Fruit fly (Drosophila melanogaster) whole organism, embryonic: Measurements from ENCODE around the gene CG43755.
A peak's percentile ranks its signal among the peaks of the same experiment; 100 is the strongest.

Experiments used
- Adf1 ChIP-seq: fragments of 200-800 bp; sonication (Bioruptor generic); IDR thresholded peaks from 2 replicates; pipeline ENCODE4 v1.3.6; 2022; ENCODE audit warnings: missing biosample characterization, missing genetic modification characterization
- Antp ChIP-seq: fragments of 200-800 bp; sonication (Bioruptor generic); optimal IDR thresholded peaks from 3 replicates; lab custom pipeline; 2016; ENCODE audit warnings: missing biosample characterization, missing genetic modification characterization
- Asciz ChIP-seq: fragments of 200-800 bp; sonication (Bioruptor generic); optimal IDR thresholded peaks from 2 replicates; lab custom pipeline; 2017; ENCODE audit warnings: missing biosample characterization, mild to moderate bottlenecking, missing genetic modification characterization, missing genetic modification reagents
- CG10147 ChIP-seq: fragments of 200-800 bp; sonication (Bioruptor generic); optimal IDR thresholded peaks from 2 replicates; lab custom pipeline; 2019; ENCODE audit warnings: missing biosample characterization, mild to moderate bottlenecking, missing genetic modification characterization, moderate library complexity
- CG10209 ChIP-seq: fragments of 200-800 bp; sonication (Bioruptor generic); optimal IDR thresholded peaks from 3 replicates; lab custom pipeline; 2017; ENCODE audit warnings: missing biosample characterization, mild to moderate bottlenecking, missing genetic modification characterization, missing genetic modification reagents
- CG11398 ChIP-seq: fragments of 200-800 bp; sonication (Bioruptor generic); optimal IDR thresholded peaks from 2 replicates; lab custom pipeline; 2016; ENCODE audit warnings: missing biosample characterization, missing genetic modification characterization
- CG11504 ChIP-seq: fragments of 200-800 bp; sonication (Bioruptor generic); optimal IDR thresholded peaks from 3 replicates; lab custom pipeline; 2019; ENCODE audit warnings: missing biosample characterization, mild to moderate bottlenecking, missing genetic modification characterization, moderate library complexity
- CG12219 ChIP-seq: fragments of 200-800 bp; sonication (Bioruptor generic); optimal IDR thresholded peaks from 3 replicates; lab custom pipeline; 2018; ENCODE audit warnings: missing biosample characterization, mild to moderate bottlenecking, missing genetic modification characterization
- CG12659 ChIP-seq: fragments of 200-800 bp; sonication (Bioruptor generic); optimal IDR thresholded peaks from 3 replicates; lab custom pipeline; 2017; ENCODE audit warnings: mild to moderate bottlenecking, missing biosample characterization, missing genetic modification reagents, missing genetic modification characterization
- CG14014 ChIP-seq: fragments of 200-800 bp; sonication (Bioruptor generic); IDR thresholded peaks from 2 replicates; pipeline ENCODE4 v1.3.6; 2022; ENCODE audit warnings: missing biosample characterization, missing genetic modification characterization
- CG15011 ChIP-seq: fragments of 200-800 bp; sonication (Bioruptor generic); optimal IDR thresholded peaks from 3 replicates; lab custom pipeline; 2018; ENCODE audit warnings: missing biosample characterization, mild to moderate bottlenecking, missing genetic modification characterization
- CG1603 ChIP-seq: fragments of 200-800 bp; sonication (Bioruptor generic); optimal IDR thresholded peaks from 2 replicates; lab custom pipeline; 2019; ENCODE audit warnings: missing biosample characterization, mild to moderate bottlenecking, missing genetic modification characterization, moderate library complexity
- CG17385 ChIP-seq: fragments of 200-800 bp; sonication (Bioruptor generic); optimal IDR thresholded peaks from 3 replicates; lab custom pipeline; 2018; ENCODE audit warnings: missing biosample characterization, mild to moderate bottlenecking, missing genetic modification characterization
- CG31224 ChIP-seq: fragments of 200-800 bp; sonication (Bioruptor generic); IDR thresholded peaks from 2 replicates; pipeline ENCODE4 v1.3.6; 2022; ENCODE audit warnings: missing biosample characterization, missing genetic modification characterization
- CG33213 ChIP-seq: fragments of 200-800 bp; sonication (Bioruptor generic); optimal IDR thresholded peaks from 3 replicates; lab custom pipeline; 2016; ENCODE audit warnings: missing biosample characterization, missing genetic modification characterization
- CG4730 ChIP-seq: fragments of 200-800 bp; sonication (Bioruptor generic); IDR thresholded peaks from 2 replicates; pipeline ENCODE4 v1.3.6; 2022; ENCODE audit warnings: missing biosample characterization, missing genetic modification characterization
- CG4854 ChIP-seq: fragments of 200-800 bp; sonication (Bioruptor generic); optimal IDR thresholded peaks from 2 replicates; lab custom pipeline; 2016; ENCODE audit warnings: missing biosample characterization, missing genetic modification characterization, inconsistent platforms
- CG6683 ChIP-seq: fragments of 200-800 bp; sonication (Bioruptor generic); optimal IDR thresholded peaks from 2 replicates; lab custom pipeline; 2017; ENCODE audit warnings: missing biosample characterization, mild to moderate bottlenecking, missing genetic modification characterization, missing genetic modification reagents
- CG7271 ChIP-seq: fragments of 200-800 bp; sonication (Bioruptor generic); optimal IDR thresholded peaks from 2 replicates; lab custom pipeline; 2018; ENCODE audit warnings: missing biosample characterization, mild to moderate bottlenecking, missing genetic modification characterization, moderate library complexity
- Chrac-16 ChIP-seq: fragments of 200-800 bp; sonication (Bioruptor generic); optimal IDR thresholded peaks from 3 replicates; lab custom pipeline; 2016; ENCODE audit warnings: missing biosample characterization, missing genetic modification characterization
- Doc3 ChIP-seq: fragments of 200-800 bp; sonication (Bioruptor generic); IDR thresholded peaks from 3 replicates; pipeline ENCODE4 v1.3.6; 2022; ENCODE audit warnings: missing biosample characterization, missing genetic modification characterization; ENCODE audit not compliant: partially characterized antibody
- Ets97D ChIP-seq: fragments of 200-800 bp; sonication (Bioruptor generic); optimal IDR thresholded peaks from 3 replicates; lab custom pipeline; 2016; ENCODE audit warnings: missing biosample characterization, missing genetic modification characterization
- H15 ChIP-seq: fragments of 200-800 bp; sonication (Bioruptor generic); IDR thresholded peaks from 3 replicates; pipeline ENCODE4 v1.3.6; 2022; ENCODE audit warnings: missing biosample characterization, missing genetic modification characterization
- Hmr ChIP-seq: fragments of 200-800 bp; sonication (Bioruptor generic); optimal IDR thresholded peaks from 3 replicates; lab custom pipeline; 2017; ENCODE audit warnings: mild to moderate bottlenecking, missing biosample characterization, missing genetic modification reagents, missing genetic modification characterization
- Hsf ChIP-seq: fragments of 200-800 bp; sonication (Bioruptor generic); optimal IDR thresholded peaks from 3 replicates; lab custom pipeline; 2016; ENCODE audit warnings: missing biosample characterization, missing genetic modification characterization
- Mrtf ChIP-seq: fragments of 200-800 bp; sonication (Bioruptor generic); IDR thresholded peaks from 3 replicates; pipeline ENCODE4 v1.3.6; 2022; ENCODE audit warnings: missing biosample characterization, missing genetic modification characterization
- NFAT ChIP-seq: fragments of 200-800 bp; sonication (Bioruptor generic); IDR thresholded peaks from 2 replicates; pipeline ENCODE4 v1.3.6; 2022; ENCODE audit warnings: missing biosample characterization, missing genetic modification characterization
- Sox102F ChIP-seq: fragments of 200-800 bp; sonication (Bioruptor generic); optimal IDR thresholded peaks from 2 replicates; lab custom pipeline; 2018; ENCODE audit warnings: missing biosample characterization, mild to moderate bottlenecking, missing genetic modification characterization, moderate library complexity
- Xrp1 ChIP-seq: fragments of 200-800 bp; sonication (Bioruptor generic); IDR thresholded peaks from 2 replicates; pipeline ENCODE4 v1.3.6; 2022; ENCODE audit warnings: missing biosample characterization, missing genetic modification characterization
- ap ChIP-seq: fragments of 200-800 bp; sonication (Bioruptor generic); IDR thresholded peaks from 2 replicates; pipeline ENCODE4 v1.3.6; 2022; ENCODE audit warnings: missing biosample characterization, missing genetic modification characterization
- ase ChIP-seq: fragments of 200-800 bp; sonication (Bioruptor generic); IDR thresholded peaks from 3 replicates; pipeline ENCODE4 v1.3.6; 2022; ENCODE audit warnings: missing biosample characterization, missing genetic modification characterization
- dan ChIP-seq: fragments of 200-800 bp; sonication (Bioruptor generic); IDR thresholded peaks from 2 replicates; pipeline ENCODE4 v1.3.6; 2022; ENCODE audit warnings: missing biosample characterization, missing genetic modification characterization
- disco-r ChIP-seq: fragments of 200-800 bp; sonication (Bioruptor generic); optimal IDR thresholded peaks from 2 replicates; lab custom pipeline; 2016; ENCODE audit warnings: missing biosample characterization, missing genetic modification characterization
- dpn ChIP-seq, 2 experiments: fragments of 200-800 bp; sonication (Bioruptor generic); optimal IDR thresholded peaks; 3 replicates each; lab custom pipeline; 2016; ENCODE audit warnings: missing biosample characterization in 2 of 2, missing genetic modification characterization in 2 of 2
- en ChIP-seq: fragments of 200-800 bp; sonication (Bioruptor generic); optimal IDR thresholded peaks from 2 replicates; lab custom pipeline; 2016; ENCODE audit warnings: missing biosample characterization, missing genetic modification characterization
- fru ChIP-seq: fragments of >200 bp; optimal IDR thresholded peaks from 2 replicates; lab custom pipeline; 2017
- grn ChIP-seq: fragments of 200-800 bp; sonication (Bioruptor generic); optimal IDR thresholded peaks from 3 replicates; lab custom pipeline; 2017; ENCODE audit warnings: missing biosample characterization, missing genetic modification characterization
- insv ChIP-seq, 2 experiments: fragments of 200-800 bp; sonication (Bioruptor generic); optimal IDR thresholded peaks; 3 replicates each; lab custom pipeline; 2016 to 2018; ENCODE audit warnings: missing biosample characterization in 2 of 2, missing genetic modification characterization in 2 of 2
- lab ChIP-seq: fragments of 200-800 bp; sonication (Bioruptor generic); optimal IDR thresholded peaks from 3 replicates; lab custom pipeline; 2017; ENCODE audit warnings: missing biosample characterization, missing genetic modification characterization, mild to moderate bottlenecking, moderate library complexity, missing genetic modification reagents
- maf-S ChIP-seq: fragments of 200-800 bp; sonication (Bioruptor generic); optimal IDR thresholded peaks from 2 replicates; lab custom pipeline; 2016; ENCODE audit warnings: missing biosample characterization, missing genetic modification characterization
- oc ChIP-seq: fragments of 200-800 bp; sonication (Bioruptor generic); optimal IDR thresholded peaks from 2 replicates; lab custom pipeline; 2018; ENCODE audit warnings: missing biosample characterization, mild to moderate bottlenecking, missing genetic modification characterization, moderate library complexity
- pb ChIP-seq: fragments of 200-800 bp; sonication (Bioruptor generic); optimal IDR thresholded peaks from 3 replicates; lab custom pipeline; 2016; ENCODE audit warnings: missing biosample characterization, missing genetic modification characterization
- ranshi ChIP-seq: fragments of 200-800 bp; sonication (Bioruptor generic); IDR thresholded peaks from 2 replicates; pipeline ENCODE4 v1.3.6; 2022; ENCODE audit warnings: missing biosample characterization, missing genetic modification characterization
- run ChIP-seq: fragments of 200-800 bp; sonication (Bioruptor generic); optimal IDR thresholded peaks from 3 replicates; lab custom pipeline; 2018; ENCODE audit warnings: missing biosample characterization, mild to moderate bottlenecking, missing genetic modification characterization
- schlank ChIP-seq: fragments of 200-800 bp; sonication (Bioruptor generic); optimal IDR thresholded peaks from 2 replicates; lab custom pipeline; 2018; ENCODE audit warnings: missing biosample characterization, mild to moderate bottlenecking, missing genetic modification characterization
- scrt ChIP-seq: fragments of 200-800 bp; sonication (Bioruptor generic); optimal IDR thresholded peaks from 2 replicates; lab custom pipeline; 2018; ENCODE audit warnings: missing biosample characterization, mild to moderate bottlenecking, missing genetic modification characterization, moderate library complexity
- sd ChIP-seq: fragments of 200-800 bp; sonication (Bioruptor generic); optimal IDR thresholded peaks from 3 replicates; lab custom pipeline; 2018; ENCODE audit warnings: missing biosample characterization, mild to moderate bottlenecking, missing genetic modification characterization, moderate library complexity
- seq ChIP-seq: fragments of 200-800 bp; sonication (Bioruptor generic); IDR thresholded peaks from 2 replicates; pipeline ENCODE4 v1.3.6; 2022; ENCODE audit warnings: missing biosample characterization, missing genetic modification characterization
- tap ChIP-seq: fragments of 200-800 bp; optimal IDR thresholded peaks from 3 replicates; lab custom pipeline; 2019; ENCODE audit warnings: missing biosample characterization, mild to moderate bottlenecking, missing genetic modification characterization, moderate library complexity
- tgo ChIP-seq: fragments of 200-800 bp; sonication (Bioruptor generic); IDR thresholded peaks from 3 replicates; pipeline ENCODE4 v1.3.6; 2022; ENCODE audit warnings: missing biosample characterization, missing genetic modification characterization
- zfh2 ChIP-seq: fragments of 200-800 bp; sonication (Bioruptor generic); optimal IDR thresholded peaks from 2 replicates; lab custom pipeline; 2016; ENCODE audit warnings: missing biosample characterization, missing genetic modification characterization

The CG43755 gene

DNA sequence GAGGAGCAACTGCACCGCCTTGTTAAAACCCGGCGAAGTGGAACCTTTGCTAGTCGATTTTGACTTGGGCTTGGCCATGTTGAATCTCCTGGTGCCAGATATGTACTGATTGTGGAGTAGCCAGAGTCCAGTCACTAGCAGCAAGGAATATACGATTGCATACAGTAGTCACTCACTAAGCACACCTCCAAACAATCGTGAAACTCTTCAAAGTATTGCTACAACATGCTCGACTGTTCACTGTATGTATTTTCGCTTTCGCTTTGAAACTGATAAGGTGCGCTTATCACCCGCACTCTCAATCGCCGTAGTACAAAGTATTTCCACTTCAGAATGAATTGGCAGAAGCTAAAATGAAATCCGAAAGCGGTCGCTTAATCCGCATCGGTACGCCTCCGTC, 43.1 kb downstream of the CG43755 start (continued):
- TF ChIP-seq tgo (GFP tag; lab: Robert Waterston, UW) (peak; percentile 69; the same call in 2 of the 3 replicates), CG10147 (no peak), tap (tag; lab: Kevin White, UChicago) (peak; percentile 54), oc (peak; percentile 27), maf-S (no peak), en (GFP tag; lab: Kevin White, UChicago) (peak; percentile 43), scrt (GFP tag; lab: Kevin White, UChicago) (peak; percentile 59), sd (tag; lab: Kevin White, UChicago) (peak; percentile 35), CG12219 (GFP tag; lab: Kevin White, UChicago) (peak; percentile 65), CG11504 (tag; lab: Kevin White, UChicago) (peak; percentile 56), CG15011 (GFP tag; lab: Kevin White, UChicago) (no peak), CG10209 (peak; percentile 55), CG4730 (GFP tag; lab: Robert Waterston, UW) (peak; percentile 59; the same call in 1 of the 2 replicates), CG1603 (tag; lab: Kevin White, UChicago) (peak; percentile 57), schlank (peak; percentile 82), Adf1 (GFP tag; lab: Robert Waterston, UW) (peak; percentile 60; the same call in 1 of the 2 replicates), Xrp1 (GFP tag; lab: Robert Waterston, UW) (peak; percentile 67), dan (no peak), CG11398 (peak; percentile 44), insv (GFP tag; optimal IDR thresholded peaks at IDR 0.05; lab: Kevin White, UChicago) (no peak), Mrtf (GFP tag; lab: Robert Waterston, UW) (peak; percentile 71; the same call in 2 of the 3 replicates), Antp (GFP tag; lab: Kevin White, UChicago) (peak; percentile 86), CG31224 (GFP tag; lab: Robert Waterston, UW) (0 out of 2 replicates have a peak, but pooled peaks have one; percentile 44), Hmr (GFP tag; lab: Kevin White, UChicago) (peak; percentile 85), Sox102F (GFP tag; lab: Kevin White, UChicago) (peak; percentile 58), grn (GFP tag; lab: Kevin White, UChicago) (peak; percentile 58), dpn (GFP tag; optimal IDR thresholded peaks at IDR 0.05; lab: Kevin White, UChicago) (peak; percentile 73 to 83), H15 (GFP tag; lab: Robert Waterston, UW) (peak; percentile 62; the same call in 2 of the 3 replicates), CG7271 (tag; lab: Kevin White, UChicago) (no peak), Ets97D (GFP tag; lab: Kevin White, UChicago) (peak; percentile 20), ranshi (GFP tag; lab: Robert Waterston, UW) (peak; percentile 80), CG14014 (GFP tag; lab: Robert Waterston, UW) (peak; percentile 80), CG33213 (GFP tag; lab: Kevin White, UChicago) (peak; percentile 44), CG4854 (peak; percentile 6), CG12659 (GFP tag; lab: Kevin White, UChicago) (peak; percentile 29), CG17385 (GFP tag; lab: Kevin White, UChicago) (peak; percentile 70), NFAT (peak; percentile 80), run (tag; lab: Kevin White, UChicago) (peak; percentile 42), fru (lab: Kevin White, UChicago) (no peak), lab (GFP tag; lab: Kevin White, UChicago) (peak; percentile 92), disco-r (no peak), Chrac-16 (GFP tag; lab: Kevin White, UChicago) (peak; percentile 58), CG6683 (GFP tag; lab: Kevin White, UChicago) (peak; percentile 32), seq (peak; percentile 64; the same call in 1 of the 2 replicates), pb (GFP tag; lab: Kevin White, UChicago) (peak; percentile 15), zfh2 (peak; percentile 62), Doc3 (GFP tag; lab: Robert Waterston, UW) (no peak), ap (GFP tag; lab: Robert Waterston, UW) (peak; percentile 46), ase (peak; percentile 70; the same call in 2 of the 3 replicates), Asciz (GFP tag; lab: Kevin White, UChicago) (no peak), Hsf (GFP tag; lab: Kevin White, UChicago) (peak; percentile 66)
